Worm (Caenorhabditis elegans): ENCODE results near the gene sodh-2.

DNA sequence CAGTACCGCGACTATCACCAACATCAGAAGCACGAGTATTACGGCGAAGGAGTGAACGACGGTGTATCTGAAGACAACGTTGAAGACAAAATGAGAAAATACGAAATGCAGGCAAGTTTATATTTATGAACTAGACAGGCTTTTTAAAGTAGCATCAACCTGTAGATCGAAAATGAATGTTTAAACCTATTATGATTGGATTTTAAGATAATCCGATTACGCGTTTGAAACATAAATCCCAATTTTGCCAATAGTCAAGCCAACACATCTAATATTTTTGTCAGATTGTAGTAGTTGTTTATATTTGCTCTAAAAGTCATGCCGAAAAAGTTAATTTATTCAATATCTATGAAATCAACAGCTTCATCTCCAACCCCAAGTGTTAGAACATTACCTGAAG is 10.2 kb upstream of the sodh-2 start:
- TF ChIP-seq mdl-1 (tag; optimal IDR thresholded peaks at IDR 0.05) (no peak), nhr-237 (tag; optimal IDR thresholded peaks at IDR 0.05) (no peak)
